Fruit fly (Drosophila melanogaster) whole organism, embryonic: Measurements from ENCODE around the gene CG15213.

Experiments
- CG13296 ChIP-seq: fragments of 200-800 bp; sonication (Bioruptor generic); optimal IDR thresholded peaks from 3 replicates; lab custom pipeline; 2018; ENCODE audit warnings: missing biosample characterization, mild to moderate bottlenecking, missing genetic modification characterization
- Dbx ChIP-seq: fragments of 200-800 bp; sonication (Bioruptor generic); IDR thresholded peaks from 3 replicates; pipeline ENCODE4 v1.3.6; 2022; ENCODE audit warnings: missing biosample characterization, missing genetic modification characterization
- HLHmδ ChIP-seq: fragments of 200-800 bp; sonication (Bioruptor generic); optimal IDR thresholded peaks from 2 replicates; lab custom pipeline; 2018; ENCODE audit warnings: missing biosample characterization, mild to moderate bottlenecking, missing genetic modification characterization, moderate library complexity
- Sin3A ChIP-seq: fragments of >200 bp; optimal IDR thresholded peaks from 2 replicates; lab custom pipeline; 2018
- Sox100B ChIP-seq: fragments of 200-800 bp; sonication (Bioruptor generic); optimal IDR thresholded peaks from 3 replicates; lab custom pipeline; 2018; ENCODE audit warnings: missing biosample characterization, mild to moderate bottlenecking, missing genetic modification characterization
- chn ChIP-seq: fragments of 200-800 bp; sonication (Bioruptor generic); optimal IDR thresholded peaks from 2 replicates; lab custom pipeline; 2016; ENCODE audit warnings: missing biosample characterization, missing genetic modification characterization
- psq ChIP-seq: fragments of 200-800 bp; sonication (Bioruptor generic); optimal IDR thresholded peaks from 2 replicates; lab custom pipeline; 2017; ENCODE audit warnings: missing biosample characterization, missing genetic modification characterization
- sob ChIP-seq: fragments of 200-800 bp; sonication (Bioruptor generic); IDR thresholded peaks from 2 replicates; pipeline ENCODE4 v1.3.6; 2022; ENCODE audit warnings: missing biosample characterization, missing genetic modification characterization

DNA sequence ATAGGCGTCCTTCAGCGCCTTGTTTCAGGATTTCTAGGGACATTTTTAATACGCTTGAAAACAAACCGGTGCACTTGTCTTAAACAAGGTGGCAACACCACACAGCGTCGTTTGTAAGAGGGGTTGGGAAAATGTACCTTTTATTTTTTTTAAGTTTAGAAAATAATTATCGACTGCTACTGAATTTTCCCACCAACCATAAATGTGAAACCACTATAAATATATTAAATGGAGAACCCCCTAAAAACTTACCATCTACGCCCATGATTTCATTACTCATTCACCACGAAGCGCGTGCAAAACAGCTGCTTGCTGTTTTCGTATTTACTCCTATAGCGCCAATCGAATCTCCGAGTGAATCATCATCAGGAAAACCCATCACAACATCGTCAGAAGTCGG is 6.3 kb upstream of the CG15213 start, which contains the start of the genes Tcs5 and CHMP2B:
- TF ChIP-seq sob (GFP tag; lab: Robert Waterston, UW) (peak; percentile 100), Dbx (GFP tag; lab: Robert Waterston, UW) (peak; percentile 100), Sox100B (GFP tag; lab: Kevin White, UChicago) (peak; percentile 98), psq (peak; percentile 98), Sin3A (lab: Kevin White, UChicago) (peak; percentile 66), chn (peak; percentile 100), CG13296 (GFP tag; lab: Kevin White, UChicago) (peak; percentile 99), HLHmδ (GFP tag; lab: Kevin White, UChicago) (no peak)
